Fruit fly (Drosophila melanogaster): Measurements from ENCODE around the gene CG7322.

CG7322 gene

dm6 chrX:18835500-18835899 is 22.1 kb downstream of the CG7322 start:
- TF ChIP-seq CG8301 (tag; optimal IDR thresholded peaks at IDR 0.05) (peak; percentile 36), D1 (tag; optimal IDR thresholded peaks at IDR 0.05) (no peak), CG9948 (tag; optimal IDR thresholded peaks at IDR 0.05) (peak; percentile 36), Ets98B (GFP tag; IDR thresholded peaks at IDR 0.05) (no peak), CG15710 (tag; optimal IDR thresholded peaks at IDR 0.05) (peak; percentile 53), CG12605 (GFP tag; IDR thresholded peaks at IDR 0.05) (no peak; the same call in 1 of the 2 replicates), Pif1B (GFP tag; optimal IDR thresholded peaks at IDR 0.05) (peak; percentile 8), CG32121 (GFP tag; IDR thresholded peaks at IDR 0.05) (no peak), EcR (GFP tag; optimal IDR thresholded peaks at IDR 0.05) (no peak), fd96Ca (GFP tag; IDR thresholded peaks at IDR 0.05) (no peak), CG14655 (GFP tag; optimal IDR thresholded peaks at IDR 0.05) (peak; percentile 50), CG8159 (tag; optimal IDR thresholded peaks at IDR 0.05) (peak; percentile 53), Pif1A (GFP tag; optimal IDR thresholded peaks at IDR 0.05) (no peak), CG4496 (GFP tag; IDR thresholded peaks at IDR 0.05) (peak; percentile 68; the same call in 2 of the 3 replicates), CG34367 (tag; optimal IDR thresholded peaks at IDR 0.05) (peak; percentile 47), CG17806 (tag; optimal IDR thresholded peaks at IDR 0.05) (peak; percentile 37), Snoo (tag; optimal IDR thresholded peaks at IDR 0.05) (no peak), gl (tag; optimal IDR thresholded peaks at IDR 0.05) (peak; percentile 37), rn (GFP tag; IDR thresholded peaks at IDR 0.05) (no peak), CG13204 (GFP tag; optimal IDR thresholded peaks at IDR 0.05) (peak; percentile 23), CG10348 (GFP tag; IDR thresholded peaks at IDR 0.05) (no peak)

dm6 chrX:18835003-18835402 is 22.6 kb downstream of the CG7322 start:
- TF ChIP-seq CG13204 (GFP tag; optimal IDR thresholded peaks at IDR 0.05) (no peak), CG8301 (tag; optimal IDR thresholded peaks at IDR 0.05) (no peak), EcR (GFP tag; optimal IDR thresholded peaks at IDR 0.05) (no peak), D1 (tag; optimal IDR thresholded peaks at IDR 0.05) (no peak), gl (tag; optimal IDR thresholded peaks at IDR 0.05) (no peak), CG9948 (tag; optimal IDR thresholded peaks at IDR 0.05) (no peak), CG4496 (GFP tag; IDR thresholded peaks at IDR 0.05) (no peak), Snoo (tag; optimal IDR thresholded peaks at IDR 0.05) (no peak)

DNA sequence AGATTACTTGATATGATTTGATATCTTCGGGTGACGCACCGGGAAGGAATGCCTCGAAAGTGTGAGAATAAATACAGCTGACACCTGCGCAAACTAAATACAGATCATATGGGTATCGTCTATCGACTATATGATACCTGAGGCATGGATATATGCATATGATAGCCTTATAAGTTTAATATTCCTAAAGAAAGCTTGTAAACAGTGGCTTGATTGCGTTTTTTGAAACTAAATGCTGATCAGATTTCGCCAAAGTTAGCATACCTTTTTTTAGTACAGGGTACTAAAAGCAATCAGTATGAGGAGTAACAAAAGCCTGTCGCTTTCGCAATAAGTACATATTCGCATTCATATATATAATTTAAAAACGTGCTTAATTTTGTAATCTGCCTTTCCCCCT is 23.2 kb downstream of the CG7322 start:
- TF ChIP-seq CG4496 (GFP tag; IDR thresholded peaks at IDR 0.05) (peak; percentile 65; the same call in 2 of the 3 replicates), Ets98B (GFP tag; IDR thresholded peaks at IDR 0.05) (peak; percentile 41; the same call in 1 of the 2 replicates), CG10348 (GFP tag; IDR thresholded peaks at IDR 0.05) (no peak), Snoo (tag; optimal IDR thresholded peaks at IDR 0.05) (peak; percentile 71), CG34367 (tag; optimal IDR thresholded peaks at IDR 0.05) (no peak), CG8159 (tag; optimal IDR thresholded peaks at IDR 0.05) (peak; percentile 70), CG32121 (GFP tag; IDR thresholded peaks at IDR 0.05) (0 out of 2 replicates have a peak, but pooled peaks have one; percentile 15), D1 (tag; optimal IDR thresholded peaks at IDR 0.05) (no peak), Pif1A (GFP tag; optimal IDR thresholded peaks at IDR 0.05) (peak; percentile 65), CG17806 (tag; optimal IDR thresholded peaks at IDR 0.05) (peak; percentile 60), CG8301 (tag; optimal IDR thresholded peaks at IDR 0.05) (no peak), Pif1B (GFP tag; optimal IDR thresholded peaks at IDR 0.05) (peak; percentile 47), rn (GFP tag; IDR thresholded peaks at IDR 0.05) (0 out of 2 replicates have a peak, but pooled peaks have one; percentile 19), CG9948 (tag; optimal IDR thresholded peaks at IDR 0.05) (no peak), CG12605 (GFP tag; IDR thresholded peaks at IDR 0.05) (no peak), EcR (GFP tag; optimal IDR thresholded peaks at IDR 0.05) (no peak), CG14655 (GFP tag; optimal IDR thresholded peaks at IDR 0.05) (peak; percentile 23), CG13204 (GFP tag; optimal IDR thresholded peaks at IDR 0.05) (no peak), fd96Ca (GFP tag; IDR thresholded peaks at IDR 0.05) (0 out of 3 replicates have a peak, but pooled peaks have one; percentile 40), gl (tag; optimal IDR thresholded peaks at IDR 0.05) (no peak), CG15710 (tag; optimal IDR thresholded peaks at IDR 0.05) (no peak)

- TF ChIP-seq CG4496 (GFP tag; IDR thresholded peaks at IDR 0.05) (peak; percentile 59; the same call in 1 of the 3 replicates), CG17806 (tag; optimal IDR thresholded peaks at IDR 0.05) (no peak), fd96Ca (GFP tag; IDR thresholded peaks at IDR 0.05) (0 out of 3 replicates have a peak, but pooled peaks have one; percentile 16), CG14655 (GFP tag; optimal IDR thresholded peaks at IDR 0.05) (no peak), CG34367 (tag; optimal IDR thresholded peaks at IDR 0.05) (no peak), CG10348 (GFP tag; IDR thresholded peaks at IDR 0.05) (no peak), rn (GFP tag; IDR thresholded peaks at IDR 0.05) (no peak), CG13204 (GFP tag; optimal IDR thresholded peaks at IDR 0.05) (peak; percentile 57), Pif1A (GFP tag; optimal IDR thresholded peaks at IDR 0.05) (no peak), Ets98B (GFP tag; IDR thresholded peaks at IDR 0.05) (peak; percentile 51; the same call in 1 of the 2 replicates), gl (tag; optimal IDR thresholded peaks at IDR 0.05) (no peak), Pif1B (GFP tag; optimal IDR thresholded peaks at IDR 0.05) (peak; percentile 42), Snoo (tag; optimal IDR thresholded peaks at IDR 0.05) (no peak), CG12605 (GFP tag; IDR thresholded peaks at IDR 0.05) (peak; percentile 40; the same call in 1 of the 2 replicates), D1 (tag; optimal IDR thresholded peaks at IDR 0.05) (no peak), CG15710 (tag; optimal IDR thresholded peaks at IDR 0.05) (no peak), CG8301 (tag; optimal IDR thresholded peaks at IDR 0.05) (no peak), EcR (GFP tag; optimal IDR thresholded peaks at IDR 0.05) (no peak), CG8159 (tag; optimal IDR thresholded peaks at IDR 0.05) (no peak), CG32121 (GFP tag; IDR thresholded peaks at IDR 0.05) (no peak)
These were observed 25.1 kb downstream of the CG7322 start, which contains the start of gene Pvf1 for dm6 chrX:18832371-18832852. Gene Pvf1, plus strand, starts transcription at chrX:18832682.

- TF ChIP-seq Pif1B (GFP tag; optimal IDR thresholded peaks at IDR 0.05), result no peak
- no peak for TF ChIP-seq Snoo (tag; optimal IDR thresholded peaks at IDR 0.05)
- no peak for TF ChIP-seq CG15710 (tag; optimal IDR thresholded peaks at IDR 0.05)
- TF ChIP-seq Ets98B (GFP tag; IDR thresholded peaks at IDR 0.05), result no peak
- no peak for TF ChIP-seq CG8159 (tag; optimal IDR thresholded peaks at IDR 0.05)
- no peak for TF ChIP-seq D1 (tag; optimal IDR thresholded peaks at IDR 0.05)
These were observed 27.2 kb downstream of the CG7322 start, which contains the start of gene CG7101 for dm6 chrX:18830396-18830795. Gene CG7101, plus strand, starts transcription at chrX:18830591.

Measured in whole organism, pupa.